Worm (Caenorhabditis elegans) whole organism, L4/young adult: ENCODE data around the gene F56D2.5.

Source experiments
- W03F9.2 ChIP-seq: fragments of 150-350 bp; optimal IDR thresholded peaks from 2 replicates; lab custom pipeline; 2014; ENCODE audit warnings: missing biosample characterization, missing genetic modification characterization
- dao-5 ChIP-seq: sonication (generic microtip); optimal IDR thresholded peaks from 2 replicates; lab custom pipeline; 2016; ENCODE audit warnings: missing genotype, missing genetic modification characterization, moderate library complexity, missing compliant biosample characterization
- him-1 ChIP-seq: sonication (generic microtip); optimal IDR thresholded peaks from 2 replicates; lab custom pipeline; 2016; ENCODE audit warnings: missing genotype, missing genetic modification reagents, missing genetic modification characterization, missing compliant biosample characterization

DNA sequence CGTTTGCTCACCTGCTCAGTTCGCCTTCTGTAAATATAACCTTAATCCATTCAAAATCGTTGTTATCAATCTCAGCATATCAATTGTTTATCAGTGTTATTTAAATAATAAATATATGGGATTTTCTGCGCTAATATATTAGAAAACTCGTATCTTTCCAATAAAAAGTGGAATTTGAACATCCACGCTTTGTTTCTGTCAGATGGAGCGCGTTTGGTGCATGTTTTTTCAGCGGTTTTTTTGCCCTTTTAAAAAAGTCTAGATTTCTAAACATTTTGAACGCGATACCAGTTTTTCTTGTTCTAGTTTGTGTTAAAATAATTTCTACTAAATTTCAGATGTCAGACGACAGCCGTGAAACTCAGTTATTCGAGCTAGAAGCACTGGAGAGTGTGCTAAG is 5.7 kb upstream of the F56D2.5 start, which contains the start of gene F56D2.2:
- TF ChIP-seq dao-5 (no peak), him-1 (tag; lab: Kevin White, UChicago) (no peak), W03F9.2 (tag; lab: Kevin White, UChicago) (no peak)
